Worm (Caenorhabditis elegans) whole organism, L3 larva: ENCODE results near the gene C06A1.3.

Experiments
- R02D3.7 ChIP-seq: fragments of 150-350 bp; optimal IDR thresholded peaks from 2 replicates; lab custom pipeline; 2014; ENCODE audit warnings: missing biosample characterization, missing genetic modification characterization
- ZK546.5 ChIP-seq: sonication (generic microtip); optimal IDR thresholded peaks from 2 replicates; lab custom pipeline; 2017; ENCODE audit warnings: missing biosample characterization, missing genetic modification characterization
- aly-2 ChIP-seq: fragments of 150-350 bp; optimal IDR thresholded peaks from 2 replicates; lab custom pipeline; 2014; ENCODE audit warnings: missing biosample characterization, missing genetic modification characterization
- ama-1 ChIP-seq: fragments of 150-350 bp; optimal IDR thresholded peaks from 2 replicates; lab custom pipeline; 2018
- ceh-16 ChIP-seq: sonication (generic microtip); optimal IDR thresholded peaks from 2 replicates; lab custom pipeline; 2017; ENCODE audit warnings: missing biosample characterization, missing genetic modification characterization
- ceh-28 ChIP-seq: fragments of 150-350 bp; optimal IDR thresholded peaks from 2 replicates; lab custom pipeline; 2014; ENCODE audit warnings: missing biosample characterization, missing genetic modification reagents, missing genetic modification characterization
- ceh-82 ChIP-seq: fragments of 150-350 bp; optimal IDR thresholded peaks from 2 replicates; lab custom pipeline; 2014; ENCODE audit warnings: missing biosample characterization, missing genetic modification characterization
- ceh-9 ChIP-seq: sonication (generic microtip); optimal IDR thresholded peaks from 2 replicates; lab custom pipeline; 2018; ENCODE audit warnings: missing biosample characterization, missing genetic modification characterization
- daf-12 ChIP-seq: fragments of 150-350 bp; optimal IDR thresholded peaks from 2 replicates; lab custom pipeline; 2014; ENCODE audit warnings: missing biosample characterization, missing genetic modification reagents, missing genetic modification characterization
- egl-27 ChIP-seq: sonication (generic microtip); optimal IDR thresholded peaks from 4 replicates; lab custom pipeline; 2017; ENCODE audit warnings: missing biosample characterization, missing genetic modification reagents, missing genetic modification characterization
- egl-5 ChIP-seq: fragments of 150-350 bp; optimal IDR thresholded peaks from 2 replicates; lab custom pipeline; 2017; ENCODE audit warnings: missing biosample characterization, missing genetic modification reagents, missing genetic modification characterization, inconsistent platforms
- elt-1 ChIP-seq: fragments of 150-350 bp; optimal IDR thresholded peaks from 2 replicates; lab custom pipeline; 2014; ENCODE audit warnings: missing biosample characterization, missing genetic modification characterization
- elt-2 ChIP-seq: sonication (generic microtip); optimal IDR thresholded peaks from 2 replicates; lab custom pipeline; 2016; ENCODE audit warnings: missing genetic modification reagents, mild to moderate bottlenecking, missing genetic modification characterization, missing compliant biosample characterization
- elt-3 ChIP-seq, 3 experiments: fragments of 150-350 bp in 1 of 3; sonication (generic microtip) in 2 of 3; optimal IDR thresholded peaks; 2 replicates in 2 of 3; 4 replicates in 1 of 3; lab custom pipeline; 2014 to 2017; ENCODE audit warnings: missing biosample characterization in 3 of 3, missing genetic modification characterization in 3 of 3
- fkh-10 ChIP-seq: sonication (generic microtip); optimal IDR thresholded peaks from 2 replicates; lab custom pipeline; 2017; ENCODE audit warnings: missing biosample characterization, missing genetic modification reagents, missing genetic modification characterization
- fkh-2 ChIP-seq: fragments of 150-350 bp; optimal IDR thresholded peaks from 2 replicates; lab custom pipeline; 2014; ENCODE audit warnings: missing biosample characterization, missing genetic modification reagents, missing genetic modification characterization
- fos-1 ChIP-seq: fragments of 150-350 bp; optimal IDR thresholded peaks from 2 replicates; lab custom pipeline; 2014; ENCODE audit warnings: missing biosample characterization, missing genetic modification characterization
- hmg-11 ChIP-seq: sonication (generic microtip); optimal IDR thresholded peaks from 2 replicates; lab custom pipeline; 2016; ENCODE audit warnings: missing genetic modification characterization, missing compliant biosample characterization
- jun-1 ChIP-seq: fragments of 150-350 bp; optimal IDR thresholded peaks from 2 replicates; lab custom pipeline; 2014; ENCODE audit warnings: missing biosample characterization, missing genetic modification reagents, missing genetic modification characterization
- lin-15B ChIP-seq: fragments of 150-350 bp; optimal IDR thresholded peaks from 2 replicates; lab custom pipeline; 2014; ENCODE audit warnings: missing biosample characterization, missing genetic modification characterization
- lin-39 ChIP-seq: fragments of 150-350 bp; optimal IDR thresholded peaks from 2 replicates; lab custom pipeline; 2018; ENCODE audit warnings: missing biosample characterization, missing genetic modification reagents, missing genetic modification characterization
- lsy-12 ChIP-seq: sonication (generic microtip); optimal IDR thresholded peaks from 2 replicates; lab custom pipeline; 2016; ENCODE audit warnings: mild to moderate bottlenecking, missing genetic modification characterization, missing compliant biosample characterization
- mdl-1 ChIP-seq: fragments of 150-350 bp; optimal IDR thresholded peaks from 2 replicates; lab custom pipeline; 2014; ENCODE audit warnings: missing biosample characterization, missing genetic modification characterization
- mml-1 ChIP-seq: fragments of 150-350 bp; sonication (generic microtip); optimal IDR thresholded peaks from 3 replicates; lab custom pipeline; 2014; ENCODE audit warnings: missing biosample characterization, missing genetic modification characterization
- nfya-1 ChIP-seq: sonication (generic microtip); optimal IDR thresholded peaks from 2 replicates; lab custom pipeline; 2017; ENCODE audit warnings: missing genetic modification characterization, mild to moderate bottlenecking, missing compliant biosample characterization, antibody characterized with exemption, moderate library complexity; ENCODE audit not compliant: insufficient read depth
- nhr-11 ChIP-seq: fragments of 150-350 bp; optimal IDR thresholded peaks from 2 replicates; lab custom pipeline; 2014; ENCODE audit warnings: missing biosample characterization, missing genetic modification characterization
- nhr-12 ChIP-seq: fragments of 150-350 bp; optimal IDR thresholded peaks from 2 replicates; lab custom pipeline; 2014; ENCODE audit warnings: missing biosample characterization, missing genetic modification characterization
- nhr-23 ChIP-seq: fragments of 150-350 bp; optimal IDR thresholded peaks from 2 replicates; lab custom pipeline; 2014; ENCODE audit warnings: missing biosample characterization, missing genetic modification reagents, missing genetic modification characterization
- nhr-237 ChIP-seq: fragments of 150-350 bp; optimal IDR thresholded peaks from 2 replicates; lab custom pipeline; 2014; ENCODE audit warnings: missing biosample characterization, missing genetic modification characterization
- nhr-25 ChIP-seq: sonication (generic microtip); optimal IDR thresholded peaks from 2 replicates; lab custom pipeline; 2017; ENCODE audit warnings: missing biosample characterization, missing genetic modification characterization
- nhr-28 ChIP-seq: fragments of 150-350 bp; optimal IDR thresholded peaks from 2 replicates; lab custom pipeline; 2014; ENCODE audit warnings: missing biosample characterization, missing genetic modification characterization
- nhr-43 ChIP-seq: sonication (generic microtip); optimal IDR thresholded peaks from 2 replicates; lab custom pipeline; 2016; ENCODE audit warnings: mild to moderate bottlenecking, missing genetic modification characterization, missing compliant biosample characterization; ENCODE audit not compliant: poor library complexity, severe bottlenecking
- nhr-67 ChIP-seq: fragments of 150-350 bp; optimal IDR thresholded peaks from 2 replicates; lab custom pipeline; 2014; ENCODE audit warnings: missing biosample characterization, missing genetic modification characterization
- nhr-76 ChIP-seq: fragments of 150-350 bp; sonication (generic microtip); optimal IDR thresholded peaks from 5 replicates; lab custom pipeline; 2014; ENCODE audit warnings: missing biosample characterization, missing genetic modification characterization
- nhr-77 ChIP-seq: fragments of 150-350 bp; optimal IDR thresholded peaks from 2 replicates; lab custom pipeline; 2014; ENCODE audit warnings: missing biosample characterization, missing genetic modification characterization
- pha-4 ChIP-seq: fragments of 150-350 bp; optimal IDR thresholded peaks from 2 replicates; lab custom pipeline; 2014; ENCODE audit warnings: missing biosample characterization, missing genetic modification reagents, missing genetic modification characterization
- pqm-1 ChIP-seq: fragments of 150-350 bp; optimal IDR thresholded peaks from 2 replicates; lab custom pipeline; 2017; ENCODE audit warnings: missing biosample characterization, missing genetic modification characterization, inconsistent platforms
- sea-2 ChIP-seq: fragments of 150-350 bp; sonication (generic microtip); optimal IDR thresholded peaks from 4 replicates; lab custom pipeline; 2014; ENCODE audit warnings: missing biosample characterization, missing genetic modification reagents, missing genetic modification characterization
- skn-1 ChIP-seq: fragments of 150-350 bp; optimal IDR thresholded peaks from 2 replicates; lab custom pipeline; 2014; ENCODE audit warnings: missing biosample characterization, missing genetic modification characterization
- snpc-4 ChIP-seq: fragments of 150-350 bp; optimal IDR thresholded peaks from 2 replicates; lab custom pipeline; 2014; ENCODE audit warnings: missing biosample characterization, missing genetic modification characterization
- tbx-2 ChIP-seq: sonication (generic microtip); optimal IDR thresholded peaks from 2 replicates; lab custom pipeline; 2016; ENCODE audit warnings: mild to moderate bottlenecking, missing genetic modification characterization, missing compliant biosample characterization
- unc-39 ChIP-seq: sonication (generic microtip); optimal IDR thresholded peaks from 4 replicates; lab custom pipeline; 2017; ENCODE audit warnings: missing biosample characterization, missing genetic modification characterization
- unc-62 ChIP-seq: fragments of 150-350 bp; sonication (generic microtip); optimal IDR thresholded peaks from 4 replicates; lab custom pipeline; 2014; ENCODE audit warnings: missing biosample characterization, missing genetic modification reagents, missing genetic modification characterization
- zag-1 ChIP-seq: fragments of 150-350 bp; optimal IDR thresholded peaks from 2 replicates; lab custom pipeline; 2014; ENCODE audit warnings: missing biosample characterization, missing genetic modification characterization
- ztf-11 ChIP-seq: fragments of 150-350 bp; optimal IDR thresholded peaks from 2 replicates; lab custom pipeline; 2014; ENCODE audit warnings: missing biosample characterization, missing genetic modification characterization
- ztf-4 ChIP-seq: fragments of 150-350 bp; optimal IDR thresholded peaks from 2 replicates; lab custom pipeline; 2014; ENCODE audit warnings: missing biosample characterization, missing genetic modification characterization

Gene C06A1.3

ce11 chrII:10555484-10556075, 16.5 kb upstream of the C06A1.3 start (continued):
- TF ChIP-seq fos-1 (peak; percentile 34), ceh-16 (tag; lab: Kevin White, UChicago) (no peak)

ce11 chrII:10556550-10557205, 15.4 kb upstream of the C06A1.3 start:
- TF ChIP-seq ZK546.5 (tag; lab: Kevin White, UChicago) (no peak), pqm-1 (peak; percentile 2), ceh-82 (no peak), jun-1 (tag; lab: Kevin White, UChicago) (no peak), lin-15B (tag; lab: Kevin White, UChicago) (no peak), ama-1 (peak; percentile 90), ceh-28 (tag; lab: Kevin White, UChicago) (no peak), pha-4 (tag; lab: Kevin White, UChicago) (peak; percentile 69), nfya-1 (tag; lab: Kevin White, UChicago) (peak; percentile 34)
- TF ChIP-seq, all 47 proteins: peak for 4

ce11 chrII:10557206-10557574, 14.9 kb upstream of the C06A1.3 start:
- TF ChIP-seq daf-12 (tag; lab: Kevin White, UChicago) (no peak), egl-5 (no peak), aly-2 (no peak), nhr-67 (tag; lab: Kevin White, UChicago) (no peak), fkh-10 (GFP tag; lab: Kevin White, UChicago) (no peak), pqm-1 (peak; percentile 51), zag-1 (tag; lab: Kevin White, UChicago) (no peak), lin-15B (tag; lab: Kevin White, UChicago) (no peak), nhr-77 (tag; lab: Kevin White, UChicago) (no peak), sea-2 (GFP tag; lab: Kevin White, UChicago) (no peak), nhr-12 (no peak), ztf-4 (tag; lab: Kevin White, UChicago) (peak; percentile 54), nhr-237 (tag; lab: Kevin White, UChicago) (no peak), ama-1 (no peak), mml-1 (tag; lab: Kevin White, UChicago) (no peak), fkh-2 (tag; lab: Kevin White, UChicago) (no peak), jun-1 (tag; lab: Kevin White, UChicago) (peak; percentile 43), elt-1 (tag; lab: Kevin White, UChicago) (peak; percentile 17), fos-1 (no peak), egl-27 (tag; lab: Kevin White, UChicago) (no peak), ztf-11 (tag; lab: Kevin White, UChicago) (no peak), nhr-43 (tag; lab: Kevin White, UChicago) (peak; percentile 89), lsy-12 (tag; lab: Kevin White, UChicago) (peak; percentile 30), R02D3.7 (tag; lab: Kevin White, UChicago) (no peak), skn-1 (tag; lab: Kevin White, UChicago) (no peak), tbx-2 (tag; lab: Kevin White, UChicago) (no peak), elt-2 (tag; lab: Kevin White, UChicago) (peak; percentile 85), elt-3 (tag; optimal IDR thresholded peaks at IDR 0.05; lab: Kevin White, UChicago) (peak in 1 of 3 experiments; percentile 49), unc-62 (no peak), nhr-76 (tag; lab: Kevin White, UChicago) (no peak), snpc-4 (tag; lab: Kevin White, UChicago) (no peak), pha-4 (tag; lab: Kevin White, UChicago) (peak; percentile 61), unc-39 (no peak), ceh-82 (no peak), mdl-1 (no peak), nhr-23 (tag; lab: Kevin White, UChicago) (peak; percentile 54), ceh-9 (tag; lab: Kevin White, UChicago) (no peak), nhr-11 (tag; lab: Kevin White, UChicago) (no peak), lin-39 (tag; lab: Kevin White, UChicago) (no peak), nhr-25 (tag; lab: Kevin White, UChicago) (peak; percentile 93), hmg-11 (tag; lab: Kevin White, UChicago) (no peak), ceh-16 (tag; lab: Kevin White, UChicago) (no peak), nhr-28 (tag; lab: Kevin White, UChicago) (no peak), ZK546.5 (tag; lab: Kevin White, UChicago) (no peak)
